Fruit fly (Drosophila melanogaster): ENCODE results near the gene RecQ5.

Gene RecQ5

dm6 chr3L:14631964-14632758 is at the start of gene RecQ5, which contains the start of gene dlp (continued):
- TF ChIP-seq crp (GFP tag; optimal IDR thresholded peaks at IDR 0.05) (peak; percentile 49 to 91), tll (GFP tag; optimal IDR thresholded peaks at IDR 0.05) (peak in 1 of 2 experiments; percentile 56), Kr (GFP tag; optimal IDR thresholded peaks at IDR 0.05) (no peak), CG7987 (GFP tag; optimal IDR thresholded peaks at IDR 0.05) (peak; percentile 7), CG9932 (GFP tag; IDR thresholded peaks at IDR 0.05) (peak; percentile 94), Optix (GFP tag; IDR thresholded peaks at IDR 0.05) (peak; percentile 64; the same call in 2 of the 3 replicates), Camta (GFP tag; optimal IDR thresholded peaks at IDR 0.05) (peak; percentile 52), D19A (tag; optimal IDR thresholded peaks at IDR 0.05) (peak; percentile 69), oc (tag; optimal IDR thresholded peaks at IDR 0.05) (peak; percentile 48), CoRest (tag; optimal IDR thresholded peaks at IDR 0.05) (peak; percentile 88), Hmr (GFP tag; optimal IDR thresholded peaks at IDR 0.05) (peak; percentile 80), twi (tag; optimal IDR thresholded peaks at IDR 0.05) (peak; percentile 54), Fer2 (tag; optimal IDR thresholded peaks at IDR 0.05) (peak; percentile 63), CG18476 (GFP tag; optimal IDR thresholded peaks at IDR 0.05) (peak; percentile 81), CG8765 (GFP tag; IDR thresholded peaks at IDR 0.05) (peak; percentile 21; the same call in 1 of the 2 replicates), Hey (tag; optimal IDR thresholded peaks at IDR 0.05) (peak; percentile 41), Antp (GFP tag; optimal IDR thresholded peaks at IDR 0.05) (peak; percentile 72), CG17568 (GFP tag; optimal IDR thresholded peaks at IDR 0.05) (peak; percentile 18), CG8944 (GFP tag; optimal IDR thresholded peaks at IDR 0.05) (peak; percentile 62), HmgZ (tag; optimal IDR thresholded peaks at IDR 0.05) (peak; percentile 58), esg (GFP tag; conservative IDR thresholded peaks at IDR 0.05) (peak; percentile 78), Ravus (GFP tag; IDR thresholded peaks at IDR 0.05) (peak; percentile 39; the same call in 1 of the 2 replicates), bcd (GFP tag; optimal IDR thresholded peaks at IDR 0.05) (peak; percentile 58), tx (GFP tag; optimal IDR thresholded peaks at IDR 0.05) (peak; percentile 47), CG13287 (GFP tag; IDR thresholded peaks at IDR 0.05; ENCODE audit: partially characterized antibody) (peak; percentile 89), E2f2 (GFP tag; IDR thresholded peaks at IDR 0.05) (peak; percentile 75), CG11456 (GFP tag; IDR thresholded peaks at IDR 0.05) (peak; percentile 62; the same call in 2 of the 3 replicates), CG4854 (GFP tag; optimal IDR thresholded peaks at IDR 0.05) (peak; percentile 21), Neu2 (GFP tag; optimal IDR thresholded peaks at IDR 0.05; ENCODE audit: borderline replicate concordance) (peak; percentile 7), sd (tag; optimal IDR thresholded peaks at IDR 0.05) (peak; percentile 96), Dp (GFP tag; optimal IDR thresholded peaks at IDR 0.05) (peak; percentile 58), CG12071 (GFP tag; optimal IDR thresholded peaks at IDR 0.05) (peak; percentile 48), zen2 (GFP tag; IDR thresholded peaks at IDR 0.05; ENCODE audit: partially characterized antibody) (peak; percentile 96), corto (GFP tag; optimal IDR thresholded peaks at IDR 0.05) (peak; percentile 2), CG11560 (tag; IDR thresholded peaks at IDR 0.05) (no peak), Oaz (GFP tag; IDR thresholded peaks at IDR 0.05) (peak; percentile 70; the same call in 1 of the 2 replicates), Bgb (GFP tag; IDR thresholded peaks at IDR 0.05; ENCODE audit: partially characterized antibody) (peak; percentile 97), peb (GFP tag; IDR thresholded peaks at IDR 0.05) (no peak), dan (GFP tag; IDR thresholded peaks at IDR 0.05) (no peak), gsb (GFP tag; IDR thresholded peaks at IDR 0.05) (peak; percentile 44; the same call in 1 of the 2 replicates), kni (GFP tag; optimal IDR thresholded peaks at IDR 0.05) (peak; percentile 35), CG11723 (GFP tag; optimal IDR thresholded peaks at IDR 0.05) (peak; percentile 56), CG32532 (GFP tag; IDR thresholded peaks at IDR 0.05) (peak; percentile 70), NFAT (GFP tag; IDR thresholded peaks at IDR 0.05) (peak; percentile 69), Fer1 (GFP tag; optimal IDR thresholded peaks at IDR 0.05) (peak; percentile 56), CG32772 (GFP tag; IDR thresholded peaks at IDR 0.05) (peak; percentile 28; the same call in 1 of the 2 replicates), CG4707 (GFP tag; optimal IDR thresholded peaks at IDR 0.05) (peak; percentile 23), NC2β (GFP tag; optimal IDR thresholded peaks at IDR 0.05) (peak; percentile 55)
